Fruit fly (Drosophila melanogaster): ENCODE measurements around the gene Naa15-16.

Naa15-16 gene

DNA sequence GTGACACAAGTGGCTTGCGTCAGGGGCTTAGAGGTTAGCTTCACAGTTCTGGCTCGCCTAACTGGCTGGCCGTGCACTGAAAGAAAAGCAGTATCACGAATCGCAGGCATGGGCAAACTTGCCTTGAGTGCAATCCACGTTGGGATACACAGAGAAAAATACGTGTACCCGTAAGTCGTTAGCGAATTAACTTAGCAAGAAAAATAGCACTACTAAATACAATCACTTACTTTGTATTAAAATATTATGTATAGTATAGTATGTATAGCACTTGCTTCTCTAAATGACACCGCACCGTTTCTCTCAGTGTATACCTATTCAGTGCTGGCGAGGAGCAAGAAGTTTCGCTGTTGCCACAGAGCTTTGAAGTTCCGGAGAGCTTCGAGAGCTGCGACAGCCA is 26.6 kb upstream of the Naa15-16 start (continued):
- TF ChIP-seq H2.0 (GFP tag; IDR thresholded peaks at IDR 0.05), result peak; percentile 28; the same call in 1 of the 2 replicates
- TF ChIP-seq CG12104 (GFP tag; optimal IDR thresholded peaks at IDR 0.05), result no peak
- peak; percentile 34 for TF ChIP-seq bcd (GFP tag; optimal IDR thresholded peaks at IDR 0.05)
- TF ChIP-seq Bdp1 (GFP tag; optimal IDR thresholded peaks at IDR 0.05), result no peak
- peak; percentile 52 for TF ChIP-seq sisA (GFP tag; IDR thresholded peaks at IDR 0.05)
- peak; percentile 48 for TF ChIP-seq Oli (tag; optimal IDR thresholded peaks at IDR 0.05)
- peak; percentile 34 for TF ChIP-seq CG17385 (GFP tag; optimal IDR thresholded peaks at IDR 0.05)
- no peak for TF ChIP-seq mam (GFP tag; optimal IDR thresholded peaks at IDR 0.05)
- TF ChIP-seq CG31441 (GFP tag; IDR thresholded peaks at IDR 0.05), result peak; percentile 51
- no peak for TF ChIP-seq chif (GFP tag; optimal IDR thresholded peaks at IDR 0.05)
- peak; percentile 51 for TF ChIP-seq CG2120 (GFP tag; optimal IDR thresholded peaks at IDR 0.05)
- TF ChIP-seq Xbp1 (GFP tag; optimal IDR thresholded peaks at IDR 0.05), result peak; percentile 48
- peak; percentile 37 for TF ChIP-seq fd96Cb (tag; optimal IDR thresholded peaks at IDR 0.05)
- TF ChIP-seq tin (GFP tag; optimal IDR thresholded peaks at IDR 0.05), result peak; percentile 36
- peak; percentile 65 for TF ChIP-seq CG7556 (GFP tag; optimal IDR thresholded peaks at IDR 0.05)
- peak; percentile 26 for TF ChIP-seq CG10267 (tag; optimal IDR thresholded peaks at IDR 0.05)
- 0 out of 2 replicates have a peak, but pooled peaks have one; percentile 15 for TF ChIP-seq Awh (GFP tag; IDR thresholded peaks at IDR 0.05)
- no peak for TF ChIP-seq eyg (GFP tag; optimal IDR thresholded peaks at IDR 0.05)
- TF ChIP-seq CG17328 (GFP tag; IDR thresholded peaks at IDR 0.05), result peak; percentile 30; the same call in 1 of the 2 replicates
- TF ChIP-seq CG34422 (GFP tag; IDR thresholded peaks at IDR 0.05), result peak; percentile 25; the same call in 1 of the 3 replicates
- peak; percentile 30; the same call in 1 of the 2 replicates for TF ChIP-seq onecut (GFP tag; IDR thresholded peaks at IDR 0.05)
- no peak for TF ChIP-seq zfh2 (GFP tag; optimal IDR thresholded peaks at IDR 0.05)
- TF ChIP-seq CG18599 (GFP tag; optimal IDR thresholded peaks at IDR 0.05), result peak; percentile 80
- no peak for TF ChIP-seq CG1832 (GFP tag; optimal IDR thresholded peaks at IDR 0.05)
- peak; percentile 53 for TF ChIP-seq unpg (GFP tag; optimal IDR thresholded peaks at IDR 0.05)
- peak; percentile 53 for TF ChIP-seq slbo (GFP tag; IDR thresholded peaks at IDR 0.05)
- no peak for TF ChIP-seq Side (GFP tag; optimal IDR thresholded peaks at IDR 0.05)
- peak; percentile 27 for TF ChIP-seq CG18619 (GFP tag; optimal IDR thresholded peaks at IDR 0.05)
- peak; percentile 29 for TF ChIP-seq CG10209 (GFP tag; optimal IDR thresholded peaks at IDR 0.05)
- no peak for TF ChIP-seq slou (GFP tag; optimal IDR thresholded peaks at IDR 0.05)
- peak; percentile 18 for TF ChIP-seq CG6765 (GFP tag; optimal IDR thresholded peaks at IDR 0.05)
- TF ChIP-seq fd3F (GFP tag; optimal IDR thresholded peaks at IDR 0.05), result peak; percentile 31
- no peak for TF ChIP-seq tna (GFP tag; IDR thresholded peaks at IDR 0.05; ENCODE audit: partially characterized antibody)
- TF ChIP-seq Rfx (GFP tag; IDR thresholded peaks at IDR 0.05), result peak; percentile 52; the same call in 1 of the 2 replicates
- peak; percentile 40 for TF ChIP-seq phol (tag; optimal IDR thresholded peaks at IDR 0.05)
- TF ChIP-seq BtbVII (GFP tag; optimal IDR thresholded peaks at IDR 0.05), result peak; percentile 41
- TF ChIP-seq chinmo (GFP tag; IDR thresholded peaks at IDR 0.05; ENCODE audit: partially characterized antibody), result no peak
- TF ChIP-seq scrt (GFP tag; optimal IDR thresholded peaks at IDR 0.05), result peak; percentile 34
- peak; percentile 26 for TF ChIP-seq CG12391 (tag; optimal IDR thresholded peaks at IDR 0.05)
- TF ChIP-seq CG6854 (GFP tag; optimal IDR thresholded peaks at IDR 0.05), result peak; percentile 25
- TF ChIP-seq CG15269 (tag; optimal IDR thresholded peaks at IDR 0.05), result peak; percentile 52
- no peak for TF ChIP-seq tio (GFP tag; optimal IDR thresholded peaks at IDR 0.05)
- peak; percentile 39 for TF ChIP-seq CG15514 (GFP tag; optimal IDR thresholded peaks at IDR 0.05)
- 0 out of 3 replicates have a peak, but pooled peaks have one; percentile 45 for TF ChIP-seq CG11456 (GFP tag; IDR thresholded peaks at IDR 0.05)
- peak; percentile 56; the same call in 1 of the 3 replicates for TF ChIP-seq ci (GFP tag; IDR thresholded peaks at IDR 0.05)
- TF ChIP-seq org-1 (GFP tag; optimal IDR thresholded peaks at IDR 0.05), result peak; percentile 20
- no peak for TF ChIP-seq aop (GFP tag; IDR thresholded peaks at IDR 0.05)
- TF ChIP-seq gem (tag; optimal IDR thresholded peaks at IDR 0.05), result peak; percentile 60
- no peak for TF ChIP-seq jumu (GFP tag; optimal IDR thresholded peaks at IDR 0.05)
- TF ChIP-seq esg (GFP tag; conservative IDR thresholded peaks at IDR 0.05), result peak; percentile 44

Data from whole organism, embryonic.